Worm (Caenorhabditis elegans) whole organism, L1 larva: ENCODE data around the gene K09A9.8.
A peak's percentile ranks its signal among the peaks of the same experiment; 100 is the strongest.

Experiments
- C04F5.9 ChIP-seq: sonication (generic microtip); optimal IDR thresholded peaks from 2 replicates; lab custom pipeline; 2016; ENCODE audit warnings: missing genetic modification characterization, missing compliant biosample characterization
- C34B4.2 ChIP-seq: sonication (generic microtip); optimal IDR thresholded peaks from 2 replicates; lab custom pipeline; 2017; ENCODE audit warnings: mild to moderate bottlenecking, missing genetic modification characterization, missing compliant biosample characterization
- aha-1 ChIP-seq: fragments of 150-350 bp; optimal IDR thresholded peaks from 2 replicates; lab custom pipeline; 2014; ENCODE audit warnings: missing biosample characterization, missing genetic modification characterization
- alr-1 ChIP-seq: fragments of 200-800 bp; sonication (Bioruptor generic); optimal IDR thresholded peaks from 2 replicates; lab custom pipeline; 2018; ENCODE audit warnings: borderline replicate concordance, mild to moderate bottlenecking, missing genetic modification characterization, missing compliant biosample characterization
- ama-1 ChIP-seq: fragments of 150-350 bp; optimal IDR thresholded peaks from 2 replicates; lab custom pipeline; 2014
- blmp-1 ChIP-seq: fragments of 150-350 bp; optimal IDR thresholded peaks from 2 replicates; lab custom pipeline; 2014; ENCODE audit warnings: missing biosample characterization, missing genetic modification characterization
- ceh-63 ChIP-seq: fragments of 200-800 bp; sonication (Bioruptor generic); optimal IDR thresholded peaks from 2 replicates; lab custom pipeline; 2018; ENCODE audit warnings: mild to moderate bottlenecking, missing genetic modification characterization, missing compliant biosample characterization
- ceh-82 ChIP-seq, 3 experiments: fragments of 150-350 bp in 1 of 3; sonication (generic microtip) in 2 of 3; optimal IDR thresholded peaks; 2 replicates each; lab custom pipeline; 2014 to 2017; ENCODE audit warnings: missing biosample characterization in 3 of 3, missing genetic modification characterization in 3 of 3
- ceh-88 ChIP-seq: fragments of 200-800 bp; sonication (Bioruptor generic); IDR thresholded peaks from 2 replicates; pipeline ENCODE4 v1.3.6; 2022; ENCODE audit warnings: missing genetic modification characterization, missing compliant biosample characterization
- ces-1 ChIP-seq: fragments of 150-350 bp; optimal IDR thresholded peaks from 2 replicates; lab custom pipeline; 2014; ENCODE audit warnings: missing biosample characterization, missing genetic modification reagents, missing genetic modification characterization
- dsc-1 ChIP-seq: sonication (generic microtip); optimal IDR thresholded peaks from 2 replicates; lab custom pipeline; 2016; ENCODE audit warnings: mild to moderate bottlenecking, missing genetic modification characterization, missing compliant biosample characterization
- efl-1 ChIP-seq, 4 experiments: fragments of 150-350 bp; optimal IDR thresholded peaks in 3 of 4; peaks in 1 of 4; 1 replicate in 1 of 4; 2 replicates in 3 of 4; lab custom pipeline; 2014; ENCODE audit warnings: missing biosample characterization in 2 of 4, missing genetic modification characterization in 2 of 4, missing genetic modification reagents in 2 of 4
- efl-3 ChIP-seq: fragments of 200-800 bp; sonication (Bioruptor generic); optimal IDR thresholded peaks from 2 replicates; lab custom pipeline; 2018; ENCODE audit warnings: mild to moderate bottlenecking, missing genetic modification characterization, missing compliant biosample characterization
- elt-3 ChIP-seq, 6 experiments: fragments of 150-350 bp in 1 of 6; sonication (generic microtip); optimal IDR thresholded peaks; 2 replicates each; lab custom pipeline; 2017 to 2018; ENCODE audit warnings: missing biosample characterization in 6 of 6, missing genetic modification characterization in 6 of 6, inconsistent platforms in 1 of 6
- ets-5 ChIP-seq: fragments of 200-800 bp; sonication (Bioruptor generic); IDR thresholded peaks from 2 replicates; pipeline ENCODE4 v1.3.6; 2022; ENCODE audit warnings: missing genetic modification characterization, missing compliant biosample characterization
- fkh-8 ChIP-seq: sonication (generic microtip); optimal IDR thresholded peaks from 2 replicates; lab custom pipeline; 2016; ENCODE audit warnings: mild to moderate bottlenecking, missing genetic modification characterization, missing compliant biosample characterization
- fos-1 ChIP-seq: fragments of 150-350 bp; optimal IDR thresholded peaks from 2 replicates; lab custom pipeline; 2014; ENCODE audit warnings: missing biosample characterization, missing genetic modification characterization
- grh-1 ChIP-seq: fragments of 200-800 bp; sonication (Bioruptor generic); IDR thresholded peaks from 2 replicates; pipeline ENCODE4 v1.3.6; 2022; ENCODE audit warnings: missing genetic modification reagents, missing genetic modification characterization, missing compliant biosample characterization
- hlh-4 ChIP-seq: sonication (generic microtip); optimal IDR thresholded peaks from 2 replicates; lab custom pipeline; 2016; ENCODE audit warnings: mild to moderate bottlenecking, missing genetic modification characterization, missing compliant biosample characterization
- hpl-2 ChIP-seq: fragments of 150-350 bp; optimal IDR thresholded peaks from 2 replicates; lab custom pipeline; 2014; ENCODE audit warnings: missing biosample characterization, missing genetic modification reagents, missing genetic modification characterization
- isw-1 ChIP-seq: fragments of 200-800 bp; sonication (Bioruptor generic); IDR thresholded peaks from 2 replicates; pipeline ENCODE4 v1.3.6; 2022; ENCODE audit warnings: missing genetic modification characterization, missing compliant biosample characterization
- lin-14 ChIP-seq: fragments of 200-800 bp; sonication (Bioruptor generic); optimal IDR thresholded peaks from 2 replicates; lab custom pipeline; 2018; ENCODE audit warnings: mild to moderate bottlenecking, missing genetic modification characterization, moderate library complexity, missing compliant biosample characterization
- lin-15B ChIP-seq: fragments of 150-350 bp; sonication (generic microtip); optimal IDR thresholded peaks from 3 replicates; lab custom pipeline; 2014; ENCODE audit warnings: missing biosample characterization, missing genetic modification characterization
- lin-35 ChIP-seq, 2 experiments: fragments of 150-350 bp; optimal IDR thresholded peaks; 2 replicates each; lab custom pipeline; 2014; ENCODE audit warnings: missing biosample characterization in 2 of 2, missing genetic modification characterization in 2 of 2, missing genetic modification reagents in 2 of 2
- lin-39 ChIP-seq: fragments of 150-350 bp; optimal IDR thresholded peaks from 2 replicates; lab custom pipeline; 2014; ENCODE audit warnings: missing biosample characterization, missing genetic modification reagents, missing genetic modification characterization
- lir-3 ChIP-seq: sonication (generic microtip); optimal IDR thresholded peaks from 2 replicates; lab custom pipeline; 2016; ENCODE audit warnings: mild to moderate bottlenecking, missing genetic modification characterization, moderate library complexity, missing compliant biosample characterization; ENCODE audit not compliant: poor library complexity
- lsy-2 ChIP-seq, 2 experiments: fragments of 150-350 bp; optimal IDR thresholded peaks; 2 replicates each; lab custom pipeline; 2014; ENCODE audit warnings: missing biosample characterization in 2 of 2, missing genetic modification characterization in 2 of 2
- mdl-1 ChIP-seq, 2 experiments: fragments of 150-350 bp; optimal IDR thresholded peaks; 2 replicates each; lab custom pipeline; 2014 to 2017; ENCODE audit warnings: missing biosample characterization in 2 of 2, missing genetic modification characterization in 2 of 2, inconsistent platforms in 1 of 2
- mep-1 ChIP-seq: fragments of 150-350 bp; optimal IDR thresholded peaks from 2 replicates; lab custom pipeline; 2014; ENCODE audit warnings: missing biosample characterization, missing genetic modification characterization
- nhr-12 ChIP-seq: sonication (generic microtip); optimal IDR thresholded peaks from 2 replicates; lab custom pipeline; 2017; ENCODE audit warnings: missing biosample characterization, missing genetic modification characterization
- nhr-19 ChIP-seq: fragments of 200-800 bp; sonication (Bioruptor generic); conservative IDR thresholded peaks from 2 replicates; pipeline ENCODE4 v1.3.6; 2022; ENCODE audit warnings: missing genetic modification characterization, missing compliant biosample characterization
- nhr-20 ChIP-seq: sonication (generic microtip); optimal IDR thresholded peaks from 2 replicates; lab custom pipeline; 2016; ENCODE audit warnings: mild to moderate bottlenecking, missing genetic modification characterization, missing compliant biosample characterization
- nhr-28 ChIP-seq: fragments of 150-350 bp; optimal IDR thresholded peaks from 2 replicates; lab custom pipeline; 2014; ENCODE audit warnings: missing biosample characterization, missing genetic modification characterization
- nhr-47 ChIP-seq: sonication (generic microtip); optimal IDR thresholded peaks from 2 replicates; lab custom pipeline; 2016; ENCODE audit warnings: mild to moderate bottlenecking, missing genetic modification characterization, moderate library complexity, missing compliant biosample characterization
- nhr-71 ChIP-seq: sonication (generic microtip); optimal IDR thresholded peaks from 2 replicates; lab custom pipeline; 2016; ENCODE audit warnings: mild to moderate bottlenecking, missing genetic modification characterization, moderate library complexity, missing compliant biosample characterization
- nhr-77 ChIP-seq: fragments of 150-350 bp; optimal IDR thresholded peaks from 2 replicates; lab custom pipeline; 2014; ENCODE audit warnings: missing biosample characterization, missing genetic modification characterization
- nhr-90 ChIP-seq: sonication (generic microtip); optimal IDR thresholded peaks from 2 replicates; lab custom pipeline; 2016; ENCODE audit warnings: mild to moderate bottlenecking, missing genetic modification characterization, missing compliant biosample characterization; ENCODE audit not compliant: poor library complexity
- pag-3 ChIP-seq: sonication (generic microtip); optimal IDR thresholded peaks from 2 replicates; lab custom pipeline; 2017; ENCODE audit warnings: missing genetic modification characterization, mild to moderate bottlenecking, missing compliant biosample characterization, antibody characterized with exemption, borderline replicate concordance; ENCODE audit not compliant: insufficient read depth
- pax-3 ChIP-seq: fragments of 200-800 bp; sonication (Bioruptor generic); optimal IDR thresholded peaks from 2 replicates; lab custom pipeline; 2018; ENCODE audit warnings: mild to moderate bottlenecking, missing genetic modification characterization, moderate library complexity, missing compliant biosample characterization
- pqm-1 ChIP-seq: sonication (generic microtip); optimal IDR thresholded peaks from 3 replicates; lab custom pipeline; 2017; ENCODE audit warnings: missing biosample characterization, missing genetic modification characterization
- skn-1 ChIP-seq: fragments of 150-350 bp; optimal IDR thresholded peaks from 2 replicates; lab custom pipeline; 2014; ENCODE audit warnings: missing biosample characterization, missing genetic modification characterization
- snpc-4 ChIP-seq: fragments of 150-350 bp; optimal IDR thresholded peaks from 2 replicates; lab custom pipeline; 2014; ENCODE audit warnings: missing biosample characterization, missing genetic modification characterization
- snu-23 ChIP-seq: sonication (generic microtip); optimal IDR thresholded peaks from 2 replicates; lab custom pipeline; 2016; ENCODE audit warnings: missing genetic modification characterization, missing compliant biosample characterization
- sox-4 ChIP-seq: sonication (generic microtip); optimal IDR thresholded peaks from 2 replicates; lab custom pipeline; 2016; ENCODE audit warnings: missing genetic modification characterization, missing compliant biosample characterization
- swsn-7 ChIP-seq: sonication (generic microtip); optimal IDR thresholded peaks from 2 replicates; lab custom pipeline; 2016; ENCODE audit warnings: missing genetic modification characterization, missing compliant biosample characterization
- tbx-2 ChIP-seq: sonication (generic microtip); optimal IDR thresholded peaks from 2 replicates; lab custom pipeline; 2016; ENCODE audit warnings: missing genetic modification characterization, missing compliant biosample characterization
- unc-130 ChIP-seq: fragments of 150-350 bp; optimal IDR thresholded peaks from 2 replicates; lab custom pipeline; 2017; ENCODE audit warnings: missing biosample characterization, missing genetic modification characterization, inconsistent platforms
- unc-62 ChIP-seq: fragments of 150-350 bp; optimal IDR thresholded peaks from 2 replicates; lab custom pipeline; 2014; ENCODE audit warnings: missing biosample characterization, missing genetic modification reagents, missing genetic modification characterization
- vab-15 ChIP-seq: sonication (generic microtip); optimal IDR thresholded peaks from 2 replicates; lab custom pipeline; 2017; ENCODE audit warnings: missing genotype, mild to moderate bottlenecking, missing genetic modification characterization, missing compliant biosample characterization
- zag-1 ChIP-seq: fragments of 150-350 bp; optimal IDR thresholded peaks from 2 replicates; lab custom pipeline; 2014; ENCODE audit warnings: missing biosample characterization, missing genetic modification characterization
- zip-4 ChIP-seq: fragments of 200-800 bp; sonication (Bioruptor generic); optimal IDR thresholded peaks from 2 replicates; lab custom pipeline; 2018; ENCODE audit warnings: mild to moderate bottlenecking, missing genetic modification characterization, moderate library complexity, missing compliant biosample characterization
- ztf-11 ChIP-seq, 2 experiments: sonication (generic microtip); optimal IDR thresholded peaks; 2 replicates each; lab custom pipeline; 2016 to 2017; ENCODE audit warnings: missing genetic modification characterization in 2 of 2, missing biosample characterization in 1 of 2, missing compliant biosample characterization in 1 of 2

K09A9.8 gene

ce11 chrX:15617168-15617567, 20.2 kb upstream of the K09A9.8 start (continued):
- TF ChIP-seq ceh-88 (GFP tag; lab: Robert Waterston, UW): no peak
- TF ChIP-seq zip-4 (GFP tag; lab: Kevin White, UChicago): no peak
- no peak for TF ChIP-seq hlh-4
- TF ChIP-seq nhr-28 (tag; lab: Kevin White, UChicago): no peak
- TF ChIP-seq pqm-1: no peak
- no peak for TF ChIP-seq C04F5.9
- no peak for TF ChIP-seq ztf-11 (tag; optimal IDR thresholded peaks at IDR 0.05; lab: Kevin White, UChicago)
- TF ChIP-seq sox-4: no peak
- TF ChIP-seq vab-15: no peak
- no peak for TF ChIP-seq efl-3
- TF ChIP-seq isw-1 (GFP tag; lab: Robert Waterston, UW): no peak
- no peak for TF ChIP-seq alr-1
- TF ChIP-seq nhr-20 (tag; lab: Kevin White, UChicago): no peak
- no peak for TF ChIP-seq nhr-12 (tag; lab: Kevin White, UChicago)
- peak in 2 of 3 experiments; percentile 4 to 46 for TF ChIP-seq ceh-82 (tag; optimal IDR thresholded peaks at IDR 0.05; lab: Kevin White, UChicago)
- TF ChIP-seq ceh-63 (GFP tag; lab: Kevin White, UChicago): no peak
- TF ChIP-seq snpc-4 (tag; lab: Kevin White, UChicago): no peak
- TF ChIP-seq nhr-19: no peak
- no peak for TF ChIP-seq lin-39 (tag; lab: Kevin White, UChicago)
- no peak for TF ChIP-seq C34B4.2 (tag; lab: Kevin White, UChicago)
- TF ChIP-seq lir-3 (tag; lab: Kevin White, UChicago): no peak
- TF ChIP-seq pax-3 (tag; lab: Kevin White, UChicago): no peak
- TF ChIP-seq aha-1: no peak
- TF ChIP-seq blmp-1 (tag; lab: Kevin White, UChicago): no peak
- TF ChIP-seq skn-1: peak; percentile 58
- peak; percentile 15 for TF ChIP-seq swsn-7 (tag; lab: Kevin White, UChicago)
- peak; percentile 49 for TF ChIP-seq nhr-71 (tag; lab: Kevin White, UChicago)
- no peak for TF ChIP-seq ces-1
- no peak for TF ChIP-seq grh-1
- no peak for TF ChIP-seq nhr-77

ce11 chrX:15616443-15616842, 19.5 kb upstream of the K09A9.8 start, which contains the start of gene ergi-3:
TSS of gene ergi-3 (minus strand) at chrX:15616753.
- no peak for TF ChIP-seq ets-5 (GFP tag; lab: Robert Waterston, UW)
- no peak for TF ChIP-seq ztf-11 (tag; optimal IDR thresholded peaks at IDR 0.05; lab: Kevin White, UChicago)
- peak; percentile 78 for TF ChIP-seq snu-23 (GFP tag; lab: Kevin White, UChicago)
- TF ChIP-seq dsc-1: peak; percentile 46
- peak; percentile 86 for TF ChIP-seq mep-1 (tag; lab: Kevin White, UChicago)
- peak; percentile 54 for TF ChIP-seq nhr-47
- peak; percentile 58 for TF ChIP-seq lin-15B (tag; lab: Kevin White, UChicago)
- TF ChIP-seq nhr-20 (tag; lab: Kevin White, UChicago): peak; percentile 64
- peak; percentile 82 for TF ChIP-seq unc-130 (tag; lab: Kevin White, UChicago)
- peak; percentile 30 for TF ChIP-seq tbx-2
- peak; percentile 47 for TF ChIP-seq snpc-4 (tag; lab: Kevin White, UChicago)
- TF ChIP-seq ces-1: no peak
- TF ChIP-seq unc-62: no peak
- TF ChIP-seq pag-3: no peak
- TF ChIP-seq nhr-90 (tag; lab: Kevin White, UChicago): peak; percentile 23
- peak; percentile 34 to 51 for TF ChIP-seq efl-1 (optimal IDR thresholded peaks at IDR 0.05; lab: Kevin White, UChicago)
- TF ChIP-seq efl-1 (GFP tag; optimal IDR thresholded peaks at IDR 0.05 in 1 of 2; lab: Kevin White, UChicago): peak; percentile 9 to 77
- peak; percentile 40 for TF ChIP-seq skn-1
- peak; percentile 67 for TF ChIP-seq nhr-71 (tag; lab: Kevin White, UChicago)
- peak; percentile 92 for TF ChIP-seq lin-14 (GFP tag; lab: Kevin White, UChicago)
- peak; percentile 15 for TF ChIP-seq fkh-8 (tag; lab: Kevin White, UChicago)
- TF ChIP-seq blmp-1 (tag; lab: Kevin White, UChicago): peak; percentile 80
- peak in 1 of 2 experiments; percentile 60 for TF ChIP-seq mdl-1 (tag; optimal IDR thresholded peaks at IDR 0.05; lab: Kevin White, UChicago)
- TF ChIP-seq swsn-7 (tag; lab: Kevin White, UChicago): peak; percentile 56
- peak; percentile 28 for TF ChIP-seq fos-1 (tag; lab: Kevin White, UChicago)
- peak; percentile 12 for TF ChIP-seq zag-1 (tag; lab: Kevin White, UChicago)
- peak in 2 of 6 experiments; percentile 23 to 48 for TF ChIP-seq elt-3 (tag; optimal IDR thresholded peaks at IDR 0.05; lab: Kevin White, UChicago)
- peak; percentile 49 to 78 for TF ChIP-seq lin-35 (GFP tag; optimal IDR thresholded peaks at IDR 0.05; lab: Kevin White, UChicago)
- TF ChIP-seq nhr-77: peak; percentile 12
- TF ChIP-seq lsy-2 (tag; optimal IDR thresholded peaks at IDR 0.05; lab: Kevin White, UChicago): peak; percentile 47 to 82
- peak; percentile 35 for TF ChIP-seq hpl-2
- no peak for TF ChIP-seq ama-1 (lab: Kevin White, UChicago)
